Worm (Caenorhabditis elegans): ENCODE data around the gene F46C5.9.

DNA sequence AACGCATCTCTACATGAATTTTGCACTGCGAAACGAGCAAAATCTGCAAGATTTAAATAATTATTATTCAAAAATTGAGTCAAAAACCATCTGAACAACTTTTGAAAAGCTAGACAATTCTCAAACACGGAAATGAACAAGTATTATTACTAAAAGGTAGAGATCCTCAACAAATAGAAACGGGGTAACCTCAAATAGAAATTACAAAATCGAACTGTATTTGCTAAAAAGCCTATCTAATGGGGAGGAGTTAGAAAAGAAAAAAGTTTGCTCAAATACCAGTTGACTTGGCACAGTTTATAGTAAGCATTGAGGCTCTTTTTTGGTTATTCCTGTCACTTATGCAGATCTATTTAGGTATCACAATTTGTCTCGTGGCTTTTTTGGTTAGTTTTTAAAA, 15.2 kb upstream of the F46C5.9 start, which contains the start of gene nas-25:
- TF ChIP-seq somi-1 (GFP tag; optimal IDR thresholded peaks at IDR 0.05) (no peak), dpl-1 (GFP tag; optimal IDR thresholded peaks at IDR 0.05) (no peak), T07F8.4 (tag; optimal IDR thresholded peaks at IDR 0.05) (no peak)
